Fruit fly (Drosophila melanogaster) whole organism, embryonic: ENCODE results near the gene alphaCOP.

Source experiments
- B-H1 ChIP-seq: fragments of 200-800 bp; sonication (Bioruptor generic); IDR thresholded peaks from 3 replicates; pipeline ENCODE4 v1.3.6; 2022; ENCODE audit warnings: missing biosample characterization, missing genetic modification characterization
- Bgb ChIP-seq: fragments of 200-800 bp; sonication (Bioruptor generic); IDR thresholded peaks from 2 replicates; pipeline ENCODE4 v1.3.6; 2022; ENCODE audit warnings: missing biosample characterization, missing genetic modification characterization; ENCODE audit not compliant: partially characterized antibody
- Blimp-1 ChIP-seq: fragments of 200-800 bp; sonication (Bioruptor generic); optimal IDR thresholded peaks from 3 replicates; lab custom pipeline; 2018; ENCODE audit warnings: missing biosample characterization, missing genetic modification characterization, mild to moderate bottlenecking, moderate library complexity, missing genetic modification reagents
- C15 ChIP-seq: fragments of 200-800 bp; sonication (Bioruptor generic); IDR thresholded peaks from 3 replicates; pipeline ENCODE4 v1.3.6; 2022; ENCODE audit warnings: missing biosample characterization, missing genetic modification characterization
- CG11247 ChIP-seq: fragments of 200-800 bp; sonication (Bioruptor generic); IDR thresholded peaks from 2 replicates; pipeline ENCODE4 v1.3.6; 2022; ENCODE audit warnings: missing biosample characterization, missing genetic modification characterization
- CG11456 ChIP-seq: fragments of 200-800 bp; sonication (Bioruptor generic); IDR thresholded peaks from 3 replicates; pipeline ENCODE4 v1.3.6; 2022; ENCODE audit warnings: missing biosample characterization, missing genetic modification characterization
- CG11696 ChIP-seq: fragments of 200-800 bp; sonication (Bioruptor generic); IDR thresholded peaks from 2 replicates; pipeline ENCODE4 v1.3.6; 2022; ENCODE audit warnings: missing biosample characterization, missing genetic modification characterization
- CG12104 ChIP-seq: fragments of 200-800 bp; sonication (Bioruptor generic); optimal IDR thresholded peaks from 3 replicates; lab custom pipeline; 2016; ENCODE audit warnings: missing biosample characterization, missing genetic modification characterization
- CG1529 ChIP-seq: fragments of 200-800 bp; sonication (Bioruptor generic); optimal IDR thresholded peaks from 3 replicates; lab custom pipeline; 2018; ENCODE audit warnings: missing biosample characterization, missing genetic modification characterization
- CG15514 ChIP-seq: fragments of 200-800 bp; sonication (Bioruptor generic); optimal IDR thresholded peaks from 3 replicates; lab custom pipeline; 2017; ENCODE audit warnings: missing biosample characterization, missing genetic modification characterization, mild to moderate bottlenecking, moderate library complexity, missing genetic modification reagents
- CG17328 ChIP-seq: fragments of 200-800 bp; sonication (Bioruptor generic); IDR thresholded peaks from 2 replicates; pipeline ENCODE4 v1.3.6; 2022; ENCODE audit warnings: missing biosample characterization, missing genetic modification characterization
- CG17802 ChIP-seq: fragments of 200-800 bp; sonication (Bioruptor generic); optimal IDR thresholded peaks from 2 replicates; lab custom pipeline; 2018; ENCODE audit warnings: missing biosample characterization, mild to moderate bottlenecking, missing genetic modification characterization, moderate library complexity
- CG2116 ChIP-seq: fragments of 200-800 bp; sonication (Bioruptor generic); optimal IDR thresholded peaks from 3 replicates; lab custom pipeline; 2018; ENCODE audit warnings: missing biosample characterization, mild to moderate bottlenecking, missing genetic modification characterization
- CG30431 ChIP-seq: fragments of 200-800 bp; sonication (Bioruptor generic); optimal IDR thresholded peaks from 2 replicates; lab custom pipeline; 2017; ENCODE audit warnings: missing biosample characterization, missing genetic modification characterization
- CG34224 ChIP-seq: fragments of 200-800 bp; sonication (Bioruptor generic); IDR thresholded peaks from 3 replicates; pipeline ENCODE4 v1.3.6; 2022; ENCODE audit warnings: missing biosample characterization, missing genetic modification characterization; ENCODE audit not compliant: partially characterized antibody
- CG4360 ChIP-seq: fragments of 200-800 bp; sonication (Bioruptor generic); IDR thresholded peaks from 2 replicates; pipeline ENCODE4 v1.3.6; 2022; ENCODE audit warnings: missing biosample characterization, missing genetic modification characterization
- CG4404 ChIP-seq: fragments of 200-800 bp; sonication (Bioruptor generic); IDR thresholded peaks from 2 replicates; pipeline ENCODE4 v1.3.6; 2022; ENCODE audit warnings: missing biosample characterization, missing genetic modification characterization
- CG6654 ChIP-seq: fragments of 200-800 bp; sonication (Bioruptor generic); optimal IDR thresholded peaks from 2 replicates; lab custom pipeline; 2017; ENCODE audit warnings: missing biosample characterization, mild to moderate bottlenecking, missing genetic modification characterization
- CG6765 ChIP-seq: fragments of 200-800 bp; sonication (Bioruptor generic); optimal IDR thresholded peaks from 3 replicates; lab custom pipeline; 2017; ENCODE audit warnings: missing biosample characterization, mild to moderate bottlenecking, missing genetic modification characterization
- Camta ChIP-seq: fragments of 200-800 bp; sonication (Bioruptor generic); optimal IDR thresholded peaks from 2 replicates; lab custom pipeline; 2016; ENCODE audit warnings: missing biosample characterization, missing genetic modification characterization
- D ChIP-seq, 2 experiments: fragments of 200-800 bp in 1 of 2; fragments of >200 bp in 1 of 2; sonication (Bioruptor generic) in 1 of 2; optimal IDR thresholded peaks; 2 replicates in 1 of 2; 3 replicates in 1 of 2; lab custom pipeline; 2017; ENCODE audit warnings: mild to moderate bottlenecking in 1 of 2, missing biosample characterization in 1 of 2, missing genetic modification characterization in 1 of 2, missing genetic modification reagents in 1 of 2
- Dbx ChIP-seq: fragments of 200-800 bp; sonication (Bioruptor generic); IDR thresholded peaks from 3 replicates; pipeline ENCODE4 v1.3.6; 2022; ENCODE audit warnings: missing biosample characterization, missing genetic modification characterization
- Eip74EF ChIP-seq, 2 experiments: fragments of 200-800 bp in 1 of 2; fragments of >200 bp in 1 of 2; sonication (Bioruptor generic) in 1 of 2; optimal IDR thresholded peaks; 2 replicates each; lab custom pipeline; 2017 to 2019; ENCODE audit warnings: missing biosample characterization in 2 of 2, missing genetic modification characterization in 2 of 2, mild to moderate bottlenecking in 1 of 2, moderate library complexity in 1 of 2
- Fer2 ChIP-seq: fragments of 200-800 bp; sonication (Bioruptor generic); optimal IDR thresholded peaks from 2 replicates; lab custom pipeline; 2018; ENCODE audit warnings: missing biosample characterization, mild to moderate bottlenecking, missing genetic modification characterization, moderate library complexity
- Gug ChIP-seq: fragments of 200-800 bp; sonication (Bioruptor generic); IDR thresholded peaks from 4 replicates; pipeline ENCODE4 v1.3.6; 2022; ENCODE audit warnings: missing biosample characterization, missing genetic modification characterization
- HHEX ChIP-seq: fragments of 200-800 bp; sonication (Bioruptor generic); optimal IDR thresholded peaks from 3 replicates; lab custom pipeline; 2017; ENCODE audit warnings: missing biosample characterization, mild to moderate bottlenecking, missing genetic modification characterization, missing genetic modification reagents
- HLH54F ChIP-seq: fragments of 200-800 bp; sonication (Bioruptor generic); optimal IDR thresholded peaks from 3 replicates; lab custom pipeline; 2016; ENCODE audit warnings: missing biosample characterization, missing genetic modification characterization
- HmgD ChIP-seq: fragments of 200-800 bp; sonication (Bioruptor generic); optimal IDR thresholded peaks from 3 replicates; lab custom pipeline; 2016; ENCODE audit warnings: missing biosample characterization, missing genetic modification characterization
- Kr ChIP-seq: fragments of 200-800 bp; sonication (Bioruptor generic); optimal IDR thresholded peaks from 2 replicates; lab custom pipeline; 2017; ENCODE audit warnings: missing biosample characterization, mild to moderate bottlenecking, missing genetic modification characterization
- Rfx ChIP-seq: fragments of 200-800 bp; sonication (Bioruptor generic); IDR thresholded peaks from 2 replicates; pipeline ENCODE4 v1.3.6; 2022; ENCODE audit warnings: missing biosample characterization, missing genetic modification characterization
- Sox100B ChIP-seq: fragments of 200-800 bp; sonication (Bioruptor generic); optimal IDR thresholded peaks from 3 replicates; lab custom pipeline; 2018; ENCODE audit warnings: missing biosample characterization, mild to moderate bottlenecking, missing genetic modification characterization
- Xbp1 ChIP-seq: fragments of 200-800 bp; sonication (Bioruptor generic); optimal IDR thresholded peaks from 3 replicates; lab custom pipeline; 2016; ENCODE audit warnings: missing biosample characterization, mild to moderate bottlenecking, missing genetic modification characterization
- al ChIP-seq: fragments of 200-800 bp; sonication (Bioruptor generic); IDR thresholded peaks from 2 replicates; pipeline ENCODE4 v1.3.6; 2022; ENCODE audit warnings: missing biosample characterization, missing genetic modification characterization
- ato ChIP-seq: fragments of 200-800 bp; sonication (Bioruptor generic); IDR thresholded peaks from 2 replicates; pipeline ENCODE4 v1.3.6; 2022; ENCODE audit warnings: missing biosample characterization, missing genetic modification characterization; ENCODE audit not compliant: partially characterized antibody
- bab2 ChIP-seq: fragments of 200-800 bp; sonication (Bioruptor generic); optimal IDR thresholded peaks from 2 replicates; lab custom pipeline; 2016; ENCODE audit warnings: missing biosample characterization, missing genetic modification characterization
- cg ChIP-seq: fragments of 200-800 bp; sonication (Bioruptor generic); optimal IDR thresholded peaks from 3 replicates; lab custom pipeline; 2019; ENCODE audit warnings: missing biosample characterization, mild to moderate bottlenecking, missing genetic modification characterization, moderate library complexity
- dan ChIP-seq: fragments of 200-800 bp; sonication (Bioruptor generic); IDR thresholded peaks from 2 replicates; pipeline ENCODE4 v1.3.6; 2022; ENCODE audit warnings: missing biosample characterization, missing genetic modification characterization
- dm ChIP-seq: fragments of 200-800 bp; sonication (Bioruptor generic); optimal IDR thresholded peaks from 3 replicates; lab custom pipeline; 2016; ENCODE audit warnings: missing biosample characterization, missing genetic modification characterization
- fd102C ChIP-seq: fragments of 200-800 bp; sonication (Bioruptor generic); optimal IDR thresholded peaks from 2 replicates; lab custom pipeline; 2018; ENCODE audit warnings: missing biosample characterization, mild to moderate bottlenecking, missing genetic modification characterization, moderate library complexity
- jumu ChIP-seq: fragments of 200-800 bp; sonication (Bioruptor generic); optimal IDR thresholded peaks from 3 replicates; lab custom pipeline; 2016; ENCODE audit warnings: missing biosample characterization, missing genetic modification characterization
- lilli ChIP-seq: fragments of 200-800 bp; sonication (Bioruptor generic); optimal IDR thresholded peaks from 3 replicates; lab custom pipeline; 2016; ENCODE audit warnings: missing biosample characterization, missing genetic modification characterization
- luna ChIP-seq: fragments of 200-800 bp; sonication (Bioruptor generic); optimal IDR thresholded peaks from 2 replicates; lab custom pipeline; 2016; ENCODE audit warnings: missing biosample characterization, missing genetic modification characterization
- org-1 ChIP-seq: fragments of 200-800 bp; sonication (Bioruptor generic); optimal IDR thresholded peaks from 2 replicates; lab custom pipeline; 2017; ENCODE audit warnings: missing biosample characterization, missing genetic modification characterization
- pita ChIP-seq: fragments of 200-800 bp; sonication (Bioruptor generic); optimal IDR thresholded peaks from 2 replicates; lab custom pipeline; 2017; ENCODE audit warnings: missing biosample characterization, mild to moderate bottlenecking, missing genetic modification characterization
- pzg ChIP-seq: fragments of 200-800 bp; sonication (Bioruptor generic); optimal IDR thresholded peaks from 3 replicates; lab custom pipeline; 2018; ENCODE audit warnings: missing biosample characterization, mild to moderate bottlenecking, missing genetic modification characterization, moderate library complexity
- rib ChIP-seq: fragments of 200-800 bp; sonication (Bioruptor generic); IDR thresholded peaks from 2 replicates; pipeline ENCODE4 v1.3.6; 2022; ENCODE audit warnings: missing biosample characterization, missing genetic modification characterization
- run ChIP-seq: fragments of 200-800 bp; sonication (Bioruptor generic); optimal IDR thresholded peaks from 3 replicates; lab custom pipeline; 2018; ENCODE audit warnings: missing biosample characterization, mild to moderate bottlenecking, missing genetic modification characterization
- sc ChIP-seq, 3 experiments: fragments of >200 bp in 2 of 3; fragments of 200-800 bp in 1 of 3; sonication (Bioruptor generic) in 1 of 3; optimal IDR thresholded peaks; 2 replicates in 2 of 3; 3 replicates in 1 of 3; lab custom pipeline; 2017; ENCODE audit warnings: mild to moderate bottlenecking in 1 of 3, missing biosample characterization in 1 of 3, missing genetic modification characterization in 1 of 3, missing genetic modification reagents in 1 of 3
- sd ChIP-seq: fragments of 200-800 bp; sonication (Bioruptor generic); optimal IDR thresholded peaks from 3 replicates; lab custom pipeline; 2018; ENCODE audit warnings: missing biosample characterization, mild to moderate bottlenecking, missing genetic modification characterization, moderate library complexity
- trh ChIP-seq: fragments of 200-800 bp; sonication (Bioruptor generic); optimal IDR thresholded peaks from 2 replicates; lab custom pipeline; 2016; ENCODE audit warnings: missing biosample characterization, missing genetic modification characterization

The alphaCOP gene

dm6 chr3L:1609611-1610010 is 35.4 kb downstream of the alphaCOP start (continued):
- TF ChIP-seq sc (optimal IDR thresholded peaks at IDR 0.05; lab: Kevin White, UChicago): no peak
- TF ChIP-seq sc (GFP tag; optimal IDR thresholded peaks at IDR 0.05; lab: Kevin White, UChicago): no peak
- TF ChIP-seq CG17328: 0 out of 2 replicates have a peak, but pooled peaks have one; percentile 20
- TF ChIP-seq pita (GFP tag; lab: Kevin White, UChicago): no peak
- TF ChIP-seq CG4360 (GFP tag; lab: Robert Waterston, UW): no peak
- TF ChIP-seq lilli (GFP tag; lab: Kevin White, UChicago): peak; percentile 59
- no peak for TF ChIP-seq CG6654 (GFP tag; lab: Kevin White, UChicago)
- TF ChIP-seq CG11696 (GFP tag; lab: Robert Waterston, UW): no peak
- peak; percentile 22 for TF ChIP-seq HLH54F (GFP tag; lab: Kevin White, UChicago)
- TF ChIP-seq al (GFP tag; lab: Robert Waterston, UW): peak; percentile 67
- TF ChIP-seq D (optimal IDR thresholded peaks at IDR 0.05; lab: Kevin White, UChicago): no peak
- no peak for TF ChIP-seq D (GFP tag; optimal IDR thresholded peaks at IDR 0.05; lab: Kevin White, UChicago)
- no peak for TF ChIP-seq CG6765 (GFP tag; lab: Kevin White, UChicago)
- no peak for TF ChIP-seq Kr
- no peak for TF ChIP-seq trh (GFP tag; lab: Kevin White, UChicago)
- TF ChIP-seq CG15514 (GFP tag; lab: Kevin White, UChicago): peak; percentile 17
- peak; percentile 80 for TF ChIP-seq Rfx (GFP tag; lab: Robert Waterston, UW)
- TF ChIP-seq CG30431 (GFP tag; lab: Kevin White, UChicago): no peak
- no peak for TF ChIP-seq jumu (GFP tag; lab: Kevin White, UChicago)
- TF ChIP-seq CG4404 (GFP tag; lab: Robert Waterston, UW): no peak
- TF ChIP-seq CG11456 (GFP tag; lab: Robert Waterston, UW): peak; percentile 38; the same call in 1 of the 3 replicates
- TF ChIP-seq Dbx (GFP tag; lab: Robert Waterston, UW): peak; percentile 79
- no peak for TF ChIP-seq dm (GFP tag; lab: Kevin White, UChicago)
- TF ChIP-seq cg (GFP tag; lab: Kevin White, UChicago): no peak
- peak; percentile 34 for TF ChIP-seq HHEX (GFP tag; lab: Kevin White, UChicago)
- no peak for TF ChIP-seq B-H1 (GFP tag; lab: Robert Waterston, UW)
- TF ChIP-seq CG1529 (GFP tag; lab: Kevin White, UChicago): no peak
- no peak for TF ChIP-seq fd102C (GFP tag; lab: Kevin White, UChicago)
- TF ChIP-seq Camta (GFP tag; lab: Kevin White, UChicago): no peak
- TF ChIP-seq dan: no peak
- peak; percentile 85 for TF ChIP-seq CG12104 (GFP tag; lab: Kevin White, UChicago)
- no peak for TF ChIP-seq Fer2 (tag; lab: Kevin White, UChicago)
- TF ChIP-seq CG34224 (GFP tag; lab: Robert Waterston, UW): no peak
- no peak for TF ChIP-seq CG2116 (GFP tag; lab: Kevin White, UChicago)
- no peak for TF ChIP-seq Blimp-1 (GFP tag; lab: Kevin White, UChicago)
- TF ChIP-seq Sox100B (GFP tag; lab: Kevin White, UChicago): no peak
- TF ChIP-seq Eip74EF (GFP tag; optimal IDR thresholded peaks at IDR 0.05; lab: Kevin White, UChicago): no peak
- TF ChIP-seq HmgD: no peak
- peak; percentile 25 for TF ChIP-seq bab2 (GFP tag; lab: Kevin White, UChicago)
- no peak for TF ChIP-seq ato (GFP tag; lab: Robert Waterston, UW)
- TF ChIP-seq org-1 (GFP tag; lab: Kevin White, UChicago): no peak
- no peak for TF ChIP-seq Bgb (GFP tag; lab: Robert Waterston, UW)
- TF ChIP-seq pzg (GFP tag; lab: Kevin White, UChicago): no peak
- TF ChIP-seq rib (GFP tag; lab: Robert Waterston, UW): no peak
- TF ChIP-seq luna: no peak
- no peak for TF ChIP-seq CG17802 (tag; lab: Kevin White, UChicago)
- TF ChIP-seq run (tag; lab: Kevin White, UChicago): no peak
- no peak for TF ChIP-seq C15 (GFP tag; lab: Robert Waterston, UW)
- TF ChIP-seq Gug (GFP tag; lab: Robert Waterston, UW): peak; percentile 57; the same call in 2 of the 4 replicates
- TF ChIP-seq Xbp1 (GFP tag; lab: Kevin White, UChicago): peak; percentile 25
- TF ChIP-seq sd (tag; lab: Kevin White, UChicago): no peak
- no peak for TF ChIP-seq CG11247 (GFP tag; lab: Robert Waterston, UW)
